Worm (Caenorhabditis elegans) whole organism, late embryonic: ENCODE measurements around the gene mcm-2.

ENCODE experiments used
- nfya-1 ChIP-seq: sonication (generic microtip); optimal IDR thresholded peaks from 2 replicates; lab custom pipeline; 2017; ENCODE audit warnings: missing genetic modification characterization, mild to moderate bottlenecking, missing compliant biosample characterization, antibody characterized with exemption, moderate library complexity
- nhr-11 ChIP-seq: fragments of 150-350 bp; optimal IDR thresholded peaks from 2 replicates; lab custom pipeline; 2014; ENCODE audit warnings: missing biosample characterization, missing genetic modification characterization
- sdc-2 ChIP-seq: sonication (generic microtip); optimal IDR thresholded peaks from 2 replicates; lab custom pipeline; 2016; ENCODE audit warnings: missing genotype, missing genetic modification characterization, missing compliant biosample characterization

DNA sequence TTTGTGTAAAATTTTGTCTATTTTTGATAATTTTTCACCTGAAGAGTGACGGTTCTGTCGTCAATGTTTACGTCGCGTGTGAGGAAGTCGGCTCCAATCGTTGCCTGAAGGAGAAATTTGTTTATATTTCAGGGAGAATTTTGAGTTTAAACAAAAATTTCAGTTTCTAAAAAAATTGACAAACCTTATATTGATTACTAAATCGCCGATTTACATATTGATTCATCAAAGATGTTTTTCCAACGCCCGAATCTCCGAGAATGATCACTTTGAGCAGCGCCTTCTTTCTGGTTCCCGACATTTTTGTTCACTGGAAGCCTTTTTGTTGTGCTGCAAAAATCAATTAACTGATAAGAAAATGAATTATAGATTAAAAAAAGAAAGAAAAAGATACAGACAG, 39.8 kb downstream of the mcm-2 start, which contains the start of gene rab-7:
- TF ChIP-seq sdc-2: no peak
- no peak for TF ChIP-seq nfya-1 (tag; lab: Kevin White, UChicago)
- no peak for TF ChIP-seq nhr-11
